Worm (Caenorhabditis elegans) whole organism, mixed stage, embryonic: ENCODE measurements around the gene ent-5.

Experiments used
- M03D4.4 ChIP-seq: sonication (generic microtip); optimal IDR thresholded peaks from 2 replicates; lab custom pipeline; 2017; ENCODE audit warnings: mild to moderate bottlenecking, missing genetic modification characterization, missing compliant biosample characterization
- bed-3 ChIP-seq: fragments of 200-800 bp; sonication (Bioruptor generic); optimal IDR thresholded peaks from 3 replicates; lab custom pipeline; 2018; ENCODE audit warnings: mild to moderate bottlenecking, missing genetic modification characterization, moderate library complexity, missing compliant biosample characterization
- blmp-1 ChIP-seq: fragments of 150-350 bp; optimal IDR thresholded peaks from 2 replicates; lab custom pipeline; 2014; ENCODE audit warnings: missing biosample characterization, missing genetic modification characterization
- ceh-39 ChIP-seq: fragments of 150-350 bp; optimal IDR thresholded peaks from 2 replicates; lab custom pipeline; 2014; ENCODE audit warnings: missing biosample characterization, missing genetic modification characterization
- ceh-43 ChIP-seq: fragments of 200-800 bp; sonication (Bioruptor generic); optimal IDR thresholded peaks from 2 replicates; lab custom pipeline; 2018; ENCODE audit warnings: mild to moderate bottlenecking, missing genetic modification characterization, moderate library complexity, missing compliant biosample characterization
- ceh-83 ChIP-seq: fragments of 200-800 bp; sonication (Bioruptor generic); optimal IDR thresholded peaks from 2 replicates; lab custom pipeline; 2018; ENCODE audit warnings: mild to moderate bottlenecking, missing genetic modification characterization, missing compliant biosample characterization
- ces-1 ChIP-seq: fragments of 150-350 bp; optimal IDR thresholded peaks from 2 replicates; lab custom pipeline; 2014; ENCODE audit warnings: missing biosample characterization, missing genetic modification reagents, missing genetic modification characterization
- cnd-1 ChIP-seq: fragments of 200-800 bp; sonication (Bioruptor generic); optimal IDR thresholded peaks from 2 replicates; lab custom pipeline; 2018; ENCODE audit warnings: mild to moderate bottlenecking, missing genetic modification characterization, missing compliant biosample characterization
- elt-1 ChIP-seq: sonication (generic microtip); optimal IDR thresholded peaks from 2 replicates; lab custom pipeline; 2017; ENCODE audit warnings: missing genetic modification characterization, mild to moderate bottlenecking, missing compliant biosample characterization, antibody characterized with exemption, moderate library complexity, borderline replicate concordance; ENCODE audit not compliant: insufficient read depth
- elt-3 ChIP-seq: fragments of 150-350 bp; optimal IDR thresholded peaks from 2 replicates; lab custom pipeline; 2014; ENCODE audit warnings: missing biosample characterization, missing genetic modification characterization
- flh-1 ChIP-seq: fragments of 200-800 bp; sonication (Bioruptor generic); optimal IDR thresholded peaks from 2 replicates; lab custom pipeline; 2018; ENCODE audit warnings: mild to moderate bottlenecking, missing genetic modification characterization, moderate library complexity, missing compliant biosample characterization
- ham-2 ChIP-seq: fragments of 200-800 bp; sonication (Bioruptor generic); optimal IDR thresholded peaks from 2 replicates; lab custom pipeline; 2018; ENCODE audit warnings: mild to moderate bottlenecking, missing genetic modification characterization, missing compliant biosample characterization
- lin-13 ChIP-seq: fragments of 150-350 bp; optimal IDR thresholded peaks from 2 replicates; lab custom pipeline; 2014; ENCODE audit warnings: missing biosample characterization, missing genetic modification characterization
- lin-32 ChIP-seq: fragments of 200-800 bp; sonication (Bioruptor generic); optimal IDR thresholded peaks from 2 replicates; lab custom pipeline; 2018; ENCODE audit warnings: mild to moderate bottlenecking, missing genetic modification characterization, missing compliant biosample characterization
- lsy-2 ChIP-seq: fragments of 150-350 bp; optimal IDR thresholded peaks from 2 replicates; lab custom pipeline; 2014; ENCODE audit warnings: missing biosample characterization, missing genetic modification characterization
- mab-5 ChIP-seq: fragments of 150-350 bp; optimal IDR thresholded peaks from 2 replicates; lab custom pipeline; 2014; ENCODE audit warnings: missing biosample characterization, missing genetic modification characterization
- mls-2 ChIP-seq: sonication (generic microtip); optimal IDR thresholded peaks from 2 replicates; lab custom pipeline; 2016; ENCODE audit warnings: mild to moderate bottlenecking, missing genetic modification characterization, moderate library complexity, missing compliant biosample characterization
- nhr-12 ChIP-seq: fragments of 150-350 bp; optimal IDR thresholded peaks from 2 replicates; lab custom pipeline; 2014; ENCODE audit warnings: missing biosample characterization, missing genetic modification characterization
- nhr-2 ChIP-seq: fragments of 150-350 bp; optimal IDR thresholded peaks from 2 replicates; lab custom pipeline; 2014; ENCODE audit warnings: missing biosample characterization, missing genetic modification characterization
- nhr-28 ChIP-seq: fragments of 150-350 bp; optimal IDR thresholded peaks from 2 replicates; lab custom pipeline; 2014; ENCODE audit warnings: missing biosample characterization, missing genetic modification characterization
- pha-4 ChIP-seq: fragments of 150-350 bp; optimal IDR thresholded peaks from 2 replicates; lab custom pipeline; 2018; ENCODE audit warnings: missing biosample characterization, missing genetic modification reagents, missing genetic modification characterization
- sem-2 ChIP-seq: fragments of 200-800 bp; sonication (Bioruptor generic); optimal IDR thresholded peaks from 2 replicates; lab custom pipeline; 2018; ENCODE audit warnings: mild to moderate bottlenecking, missing genetic modification characterization, missing compliant biosample characterization
- tbx-8 ChIP-seq: fragments of 200-800 bp; sonication (Bioruptor generic); optimal IDR thresholded peaks from 2 replicates; lab custom pipeline; 2018; ENCODE audit warnings: mild to moderate bottlenecking, missing genetic modification characterization, moderate library complexity, missing compliant biosample characterization
- unc-39 ChIP-seq: fragments of 150-350 bp; optimal IDR thresholded peaks from 2 replicates; lab custom pipeline; 2014; ENCODE audit warnings: missing biosample characterization, missing genetic modification characterization
- zip-8 ChIP-seq: fragments of 150-350 bp; optimal IDR thresholded peaks from 2 replicates; lab custom pipeline; 2014; ENCODE audit warnings: missing biosample characterization, missing genetic modification characterization
- ztf-11 ChIP-seq: fragments of 150-350 bp; optimal IDR thresholded peaks from 2 replicates; lab custom pipeline; 2014; ENCODE audit warnings: missing biosample characterization, missing genetic modification characterization

Gene ent-5

DNA sequence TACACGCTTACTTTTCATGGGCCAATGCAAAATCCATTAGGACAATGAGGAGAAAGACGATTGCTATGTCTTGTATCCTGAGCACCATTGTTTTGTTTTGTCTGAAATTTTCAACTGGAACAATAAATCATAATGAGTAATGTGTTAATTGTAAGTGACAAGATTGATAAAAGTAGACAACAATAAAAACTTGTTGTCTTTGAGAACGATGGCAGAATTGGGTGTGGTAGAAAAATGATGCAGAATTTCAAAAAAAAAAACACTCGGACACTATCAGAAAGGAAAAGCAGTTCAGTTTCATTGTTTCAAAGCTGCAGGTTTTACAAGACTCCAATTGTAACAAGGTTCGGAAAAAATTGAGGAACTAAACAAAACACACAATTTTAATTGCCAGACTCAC lies 33.6 kb upstream of the ent-5 start, which contains the start of gene K02G10.15:
Gene K02G10.15 (minus strand): TSS at position 101 of the 400 bp plus-strand sequence.
- TF ChIP-seq mab-5 (no peak), lin-13 (tag; lab: Kevin White, UChicago) (no peak), nhr-12 (tag; lab: Kevin White, UChicago) (no peak), ztf-11 (tag; lab: Kevin White, UChicago) (no peak), sem-2 (no peak), M03D4.4 (tag; lab: Kevin White, UChicago) (no peak), elt-1 (tag; lab: Kevin White, UChicago) (no peak)

ce11 chrX:4678029-4678428 lies 29.0 kb upstream of the ent-5 start, which contains the start of gene flp-11:
TSS of gene flp-11 (minus strand) at chrX:4678129.
- TF ChIP-seq bed-3 (GFP tag; lab: Kevin White, UChicago) (no peak), lin-13 (tag; lab: Kevin White, UChicago) (no peak)

DNA sequence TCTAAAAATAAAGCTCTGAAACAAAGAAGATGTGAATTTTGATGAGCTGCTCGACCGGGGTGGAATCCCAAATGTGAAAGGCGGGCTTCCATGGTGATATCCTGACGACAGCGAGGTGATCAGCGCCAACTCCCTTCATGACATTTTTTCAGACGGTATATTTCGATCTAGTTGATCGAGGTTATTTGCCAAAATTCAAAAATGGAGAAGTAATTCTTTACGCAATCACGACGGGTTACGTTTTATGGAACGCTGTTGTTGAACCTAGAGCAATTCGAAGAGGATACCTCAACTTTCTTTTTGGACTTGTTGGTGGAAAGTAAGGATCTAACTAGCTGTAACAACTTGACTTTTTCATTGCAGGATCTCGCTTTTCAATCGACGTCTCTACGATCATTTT lies 27.7 kb upstream of the ent-5 start:
- no peak for TF ChIP-seq elt-3 (tag; lab: Kevin White, UChicago)
- no peak for TF ChIP-seq lsy-2 (tag; lab: Kevin White, UChicago)

DNA sequence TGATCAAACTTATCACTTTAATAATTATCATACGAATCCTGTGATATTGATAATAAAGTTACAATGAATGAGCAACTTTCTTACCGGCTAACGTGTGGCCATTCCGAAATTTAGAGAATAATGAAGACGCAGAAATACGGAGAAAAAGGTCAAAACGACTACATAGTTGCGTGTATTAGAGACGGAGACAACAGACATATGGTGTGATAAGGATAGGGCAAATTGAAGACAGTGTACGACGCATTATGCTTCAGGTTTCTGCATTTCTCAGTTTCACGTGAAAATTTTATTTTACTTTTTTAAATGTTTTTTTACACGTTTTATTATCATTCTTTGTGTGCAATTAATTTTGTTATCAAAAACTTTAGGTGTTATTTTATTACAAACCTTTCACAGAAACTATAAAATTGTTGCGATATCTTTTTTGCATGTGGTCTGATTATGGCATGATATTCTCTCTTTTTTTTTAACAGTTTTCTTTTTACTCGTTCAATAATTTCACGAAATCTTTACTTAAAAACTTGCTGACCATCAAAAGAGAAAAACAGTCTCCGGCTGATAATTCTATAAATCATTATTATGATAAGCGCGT lies 24.3 kb upstream of the ent-5 start, which contains the start of gene tmem-135:
Gene tmem-135 (plus strand): TSS at position 542 of the 592 bp plus-strand sequence.
- TF ChIP-seq flh-1 (GFP tag; lab: Kevin White, UChicago) = no peak
- TF ChIP-seq lsy-2 (tag; lab: Kevin White, UChicago) = no peak
- TF ChIP-seq nhr-2 (tag; lab: Kevin White, UChicago) = no peak

DNA sequence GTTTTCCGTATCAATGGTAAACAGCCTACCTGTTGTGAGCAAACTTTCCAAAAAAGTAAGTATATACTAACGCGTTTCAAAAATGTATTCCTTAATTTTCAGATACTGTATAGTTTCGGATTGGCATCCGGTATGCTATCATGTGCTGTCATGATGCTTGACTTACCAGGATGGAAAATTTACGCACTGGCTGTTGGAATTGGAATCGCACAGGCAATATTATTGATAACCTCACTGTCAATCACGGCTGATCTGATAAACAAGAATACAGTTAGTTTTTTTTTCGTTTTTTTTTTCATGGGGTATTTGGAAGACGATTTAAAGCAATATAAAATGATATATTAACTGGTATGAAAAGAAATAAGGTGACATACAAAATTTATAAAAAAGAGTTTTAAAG lies 22.8 kb upstream of the ent-5 start:
- no peak for TF ChIP-seq ceh-43 (GFP tag; lab: Kevin White, UChicago)
- TF ChIP-seq lin-32 = no peak
- no peak for TF ChIP-seq cnd-1
- TF ChIP-seq M03D4.4 (tag; lab: Kevin White, UChicago) = no peak
- no peak for TF ChIP-seq lsy-2 (tag; lab: Kevin White, UChicago)

ce11 chrX:4667788-4668187 lies 18.8 kb upstream of the ent-5 start, which contains the start of gene mfsd-12:
TSS of gene mfsd-12 (plus strand) at chrX:4668088.
- TF ChIP-seq nhr-28 (tag; lab: Kevin White, UChicago) (no peak), elt-3 (tag; lab: Kevin White, UChicago) (no peak)
- TF ChIP-seq, all 35 proteins: peak for 0

- TF ChIP-seq ham-2 = no peak
- no peak for TF ChIP-seq M03D4.4 (tag; lab: Kevin White, UChicago)
- TF ChIP-seq mls-2 (tag; lab: Kevin White, UChicago) = no peak
- no peak for TF ChIP-seq nhr-12 (tag; lab: Kevin White, UChicago)
- no peak for TF ChIP-seq unc-39
- no peak for TF ChIP-seq blmp-1
- no peak for TF ChIP-seq ceh-39
- no peak for TF ChIP-seq flh-1 (GFP tag; lab: Kevin White, UChicago)
- TF ChIP-seq sem-2 = no peak
- no peak for TF ChIP-seq bed-3 (GFP tag; lab: Kevin White, UChicago)
- no peak for TF ChIP-seq lsy-2 (tag; lab: Kevin White, UChicago)
- no peak for TF ChIP-seq mab-5
- TF ChIP-seq zip-8 (tag; lab: Kevin White, UChicago) = no peak
- TF ChIP-seq lin-13 (tag; lab: Kevin White, UChicago) = no peak
- no peak for TF ChIP-seq ceh-83
- TF ChIP-seq tbx-8 (GFP tag; lab: Kevin White, UChicago) = no peak
- no peak for TF ChIP-seq nhr-28 (tag; lab: Kevin White, UChicago)
- no peak for TF ChIP-seq pha-4 (tag; lab: Kevin White, UChicago)
- no peak for TF ChIP-seq ces-1
Observed at ce11 chrX:4664649-4665048, 15.7 kb upstream of the ent-5 start.
